Worm (Caenorhabditis elegans): ENCODE measurements around the gene Y53F4B.7.

DNA sequence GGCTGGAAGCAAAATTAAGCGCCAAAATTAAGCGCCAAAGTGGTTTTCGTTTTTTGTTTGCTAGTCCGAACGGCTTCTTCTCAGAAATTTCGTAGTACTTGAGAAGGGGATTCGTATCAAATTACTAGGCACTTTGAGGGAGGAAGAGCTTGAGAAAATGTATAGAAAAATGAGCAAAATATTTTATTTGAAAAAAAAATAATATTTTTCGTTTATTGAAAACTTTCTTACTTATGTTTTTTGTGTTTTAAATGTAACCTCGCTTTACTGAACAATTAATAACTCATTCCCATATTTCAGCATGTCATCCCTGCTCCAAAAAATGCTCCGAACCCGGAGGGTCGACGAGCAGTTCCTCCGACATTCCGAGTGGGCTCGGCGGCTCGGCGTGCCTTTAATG lies 26.2 kb downstream of the Y53F4B.7 start, which contains the start of gene Y53F4B.12:
- TF ChIP-seq Y55F3AM.14 (GFP tag; optimal IDR thresholded peaks at IDR 0.05): no peak
- no peak for TF ChIP-seq blmp-1 (tag; optimal IDR thresholded peaks at IDR 0.05; ENCODE audit: insufficient read depth)
- TF ChIP-seq ztf-11 (tag; optimal IDR thresholded peaks at IDR 0.05): no peak
